Worm (Caenorhabditis elegans) whole organism, L4 larva: ENCODE data around the gene mdt-28.

Source experiments
- D1046.2 ChIP-seq: fragments of 200-800 bp; sonication (Bioruptor generic); IDR thresholded peaks from 2 replicates; pipeline ENCODE4 v1.3.6; 2022; ENCODE audit warnings: missing genetic modification characterization, missing compliant biosample characterization
- F26F4.8 ChIP-seq: fragments of 200-800 bp; sonication (Bioruptor generic); conservative IDR thresholded peaks from 2 replicates; pipeline ENCODE4 v1.3.6; 2022; ENCODE audit warnings: missing genetic modification characterization, missing compliant biosample characterization
- F44E2.7 ChIP-seq: fragments of 200-800 bp; sonication (Bioruptor generic); IDR thresholded peaks from 2 replicates; pipeline ENCODE4 v2.1.2; 2022; ENCODE audit warnings: missing genetic modification characterization, missing compliant biosample characterization
- Y48G9A.11 ChIP-seq: fragments of 200-800 bp; sonication (Bioruptor generic); IDR thresholded peaks from 2 replicates; pipeline ENCODE4 v1.3.6; 2022; ENCODE audit warnings: missing genetic modification reagents, missing genetic modification characterization, missing compliant biosample characterization
- Y75B8A.6 ChIP-seq: fragments of 200-800 bp; sonication (Bioruptor generic); IDR thresholded peaks from 2 replicates; pipeline ENCODE4 v1.3.6; 2022; ENCODE audit warnings: missing genetic modification reagents, missing genetic modification characterization, missing compliant biosample characterization
- ZK337.2 ChIP-seq: fragments of 200-800 bp; sonication (Bioruptor generic); IDR thresholded peaks from 2 replicates; pipeline ENCODE4 v1.3.6; 2022; ENCODE audit warnings: missing genetic modification reagents, missing genetic modification characterization, missing compliant biosample characterization
- aha-1 ChIP-seq: fragments of 150-350 bp; peaks from one replicate; lab custom pipeline; 2014; ENCODE audit warnings: missing biosample characterization, missing genetic modification characterization
- ama-1 ChIP-seq: fragments of 150-350 bp; optimal IDR thresholded peaks from 2 replicates; lab custom pipeline; 2014; ENCODE audit warnings: inconsistent platforms, mixed read lengths
- arid-1 ChIP-seq: fragments of 200-800 bp; sonication (Bioruptor generic); conservative IDR thresholded peaks from 2 replicates; pipeline ENCODE4 v1.3.6; 2022; ENCODE audit warnings: missing genetic modification reagents, missing genetic modification characterization, missing compliant biosample characterization
- attf-4 ChIP-seq: sonication (generic microtip); optimal IDR thresholded peaks from 3 replicates; lab custom pipeline; 2017; ENCODE audit warnings: missing biosample characterization, missing genetic modification characterization
- ceh-20 ChIP-seq: fragments of 200-800 bp; sonication (Bioruptor generic); IDR thresholded peaks from 2 replicates; pipeline ENCODE4 v1.3.6; 2022; ENCODE audit warnings: missing genetic modification reagents, missing genetic modification characterization, missing compliant biosample characterization
- ceh-44 ChIP-seq: fragments of 200-800 bp; sonication (Bioruptor generic); IDR thresholded peaks from 2 replicates; pipeline ENCODE4 v1.3.6; 2022; ENCODE audit warnings: missing genetic modification reagents, missing genetic modification characterization, missing compliant biosample characterization
- ceh-62 ChIP-seq: sonication (generic microtip); optimal IDR thresholded peaks from 2 replicates; lab custom pipeline; 2017; ENCODE audit warnings: missing biosample characterization, missing genetic modification characterization
- daf-16 ChIP-seq, 3 experiments: sonication (generic microtip); optimal IDR thresholded peaks; 2 replicates each; lab custom pipeline; 2016 to 2017; ENCODE audit warnings: missing genetic modification characterization in 3 of 3, missing genetic modification reagents in 3 of 3, mild to moderate bottlenecking in 2 of 3, missing compliant biosample characterization in 2 of 3, missing biosample characterization in 1 of 3, moderate library complexity in 1 of 3
- daf-19 ChIP-seq: fragments of 200-800 bp; sonication (Bioruptor generic); conservative IDR thresholded peaks from 2 replicates; pipeline ENCODE4 v1.3.6; 2022; ENCODE audit warnings: missing genetic modification characterization, missing compliant biosample characterization
- dmd-8 ChIP-seq: fragments of 200-800 bp; sonication (Bioruptor generic); IDR thresholded peaks from 2 replicates; pipeline ENCODE4 v1.3.6; 2022; ENCODE audit warnings: missing genetic modification characterization, missing compliant biosample characterization
- dpl-1 ChIP-seq: fragments of 150-350 bp; optimal IDR thresholded peaks from 2 replicates; lab custom pipeline; 2014; ENCODE audit warnings: missing biosample characterization, missing genetic modification reagents, missing genetic modification characterization
- egl-43 ChIP-seq: fragments of 200-800 bp; sonication (Bioruptor generic); IDR thresholded peaks from 2 replicates; pipeline ENCODE4 v1.3.6; 2022; ENCODE audit warnings: missing genetic modification reagents, missing genetic modification characterization, missing compliant biosample characterization
- hif-1 ChIP-seq, 2 experiments: sonication (generic microtip); optimal IDR thresholded peaks; 2 replicates each; lab custom pipeline; 2016 to 2017; ENCODE audit warnings: missing compliant biosample characterization in 2 of 2, missing genetic modification characterization in 2 of 2, missing genetic modification reagents in 2 of 2, missing genotype in 2 of 2, mild to moderate bottlenecking in 1 of 2
- hlh-11 ChIP-seq: fragments of 200-800 bp; sonication (Bioruptor generic); optimal IDR thresholded peaks from 2 replicates; lab custom pipeline; 2018; ENCODE audit warnings: mild to moderate bottlenecking, missing genetic modification characterization, missing compliant biosample characterization
- hlh-30 ChIP-seq: sonication (generic microtip); optimal IDR thresholded peaks from 2 replicates; lab custom pipeline; 2017; ENCODE audit warnings: antibody characterized with exemption, mild to moderate bottlenecking, missing genetic modification characterization, missing compliant biosample characterization; ENCODE audit not compliant: insufficient read depth
- jun-1 ChIP-seq: fragments of 150-350 bp; optimal IDR thresholded peaks from 2 replicates; lab custom pipeline; 2014; ENCODE audit warnings: missing biosample characterization, missing genetic modification reagents, missing genetic modification characterization
- lim-7 ChIP-seq: fragments of 200-800 bp; sonication (Bioruptor generic); IDR thresholded peaks from 2 replicates; pipeline ENCODE4 v1.3.6; 2022; ENCODE audit warnings: missing genetic modification characterization, missing compliant biosample characterization
- lin-15B ChIP-seq: fragments of 150-350 bp; sonication (generic microtip); optimal IDR thresholded peaks from 3 replicates; lab custom pipeline; 2014; ENCODE audit warnings: missing biosample characterization, missing genetic modification characterization
- lin-38 ChIP-seq: fragments of 200-800 bp; sonication (Bioruptor generic); IDR thresholded peaks from 2 replicates; pipeline ENCODE4 v1.3.6; 2022; ENCODE audit warnings: missing genetic modification reagents, missing genetic modification characterization, missing compliant biosample characterization
- lir-3 ChIP-seq: sonication (generic microtip); optimal IDR thresholded peaks from 2 replicates; lab custom pipeline; 2016; ENCODE audit warnings: mild to moderate bottlenecking, missing genetic modification characterization, missing compliant biosample characterization
- lsy-2 ChIP-seq, 2 experiments: fragments of 150-350 bp in 1 of 2; sonication (generic microtip) in 1 of 2; optimal IDR thresholded peaks; 2 replicates each; lab custom pipeline; 2014 to 2017; ENCODE audit warnings: missing biosample characterization in 2 of 2, missing genetic modification characterization in 2 of 2
- mep-1 ChIP-seq: fragments of 150-350 bp; sonication (generic microtip); optimal IDR thresholded peaks from 3 replicates; lab custom pipeline; 2014; ENCODE audit warnings: missing biosample characterization, missing genetic modification characterization
- mxl-3 ChIP-seq: fragments of 200-800 bp; sonication (Bioruptor generic); optimal IDR thresholded peaks from 2 replicates; lab custom pipeline; 2018; ENCODE audit warnings: mild to moderate bottlenecking, missing genetic modification characterization, missing compliant biosample characterization
- nhr-10 ChIP-seq: fragments of 150-350 bp; optimal IDR thresholded peaks from 2 replicates; lab custom pipeline; 2014; ENCODE audit warnings: missing biosample characterization, missing genetic modification characterization
- nhr-102 ChIP-seq: sonication (generic microtip); optimal IDR thresholded peaks from 2 replicates; lab custom pipeline; 2016; ENCODE audit warnings: mild to moderate bottlenecking, missing genetic modification characterization, moderate library complexity, missing compliant biosample characterization
- nhr-11 ChIP-seq: fragments of 150-350 bp; optimal IDR thresholded peaks from 2 replicates; lab custom pipeline; 2014; ENCODE audit warnings: missing biosample characterization, missing genetic modification characterization
- nhr-111 ChIP-seq: fragments of 200-800 bp; sonication (Bioruptor generic); optimal IDR thresholded peaks from 2 replicates; lab custom pipeline; 2018; ENCODE audit warnings: mild to moderate bottlenecking, missing genetic modification characterization, missing compliant biosample characterization
- nhr-25 ChIP-seq: sonication (generic microtip); optimal IDR thresholded peaks from 2 replicates; lab custom pipeline; 2017; ENCODE audit warnings: missing genetic modification characterization, mild to moderate bottlenecking, missing compliant biosample characterization, antibody characterized with exemption, moderate library complexity, borderline replicate concordance; ENCODE audit not compliant: insufficient read depth
- nhr-28 ChIP-seq: fragments of 150-350 bp; optimal IDR thresholded peaks from 2 replicates; lab custom pipeline; 2014; ENCODE audit warnings: missing biosample characterization, missing genetic modification characterization
- nhr-48 ChIP-seq: sonication (generic microtip); optimal IDR thresholded peaks from 2 replicates; lab custom pipeline; 2016; ENCODE audit warnings: mild to moderate bottlenecking, missing genetic modification characterization, missing compliant biosample characterization
- nhr-6 ChIP-seq: fragments of 150-350 bp; optimal IDR thresholded peaks from 2 replicates; lab custom pipeline; 2014; ENCODE audit warnings: missing biosample characterization, missing genetic modification characterization
- nhr-77 ChIP-seq: fragments of 150-350 bp; optimal IDR thresholded peaks from 2 replicates; lab custom pipeline; 2014; ENCODE audit warnings: missing biosample characterization, missing genetic modification characterization
- sdz-12 ChIP-seq: fragments of 200-800 bp; sonication (Bioruptor generic); optimal IDR thresholded peaks from 2 replicates; lab custom pipeline; 2018; ENCODE audit warnings: mild to moderate bottlenecking, missing genetic modification characterization, missing compliant biosample characterization
- skn-1 ChIP-seq: fragments of 150-350 bp; optimal IDR thresholded peaks from 2 replicates; lab custom pipeline; 2014; ENCODE audit warnings: missing biosample characterization, missing genetic modification characterization
- snpc-1.2 ChIP-seq: fragments of 200-800 bp; sonication (Bioruptor generic); IDR thresholded peaks from 2 replicates; pipeline ENCODE4 v1.3.6; 2022; ENCODE audit warnings: missing genetic modification reagents, missing genetic modification characterization, missing compliant biosample characterization
- spr-3 ChIP-seq: fragments of 200-800 bp; sonication (Bioruptor generic); optimal IDR thresholded peaks from 2 replicates; lab custom pipeline; 2018; ENCODE audit warnings: mild to moderate bottlenecking, missing genetic modification characterization, missing compliant biosample characterization
- unc-39 ChIP-seq: sonication (generic microtip); optimal IDR thresholded peaks from 2 replicates; lab custom pipeline; 2017; ENCODE audit warnings: missing biosample characterization, missing genetic modification characterization
- ztf-11 ChIP-seq: fragments of 150-350 bp; optimal IDR thresholded peaks from 2 replicates; lab custom pipeline; 2014; ENCODE audit warnings: missing biosample characterization, missing genetic modification characterization

Gene mdt-28

ce11 chrV:15577395-15577896 is 2.2 kb upstream of the mdt-28 start, which contains the start of gene atx-3:
Gene atx-3, minus strand, starts transcription at chrV:15577445.
- TF ChIP-seq Y48G9A.11 (GFP tag; lab: Robert Waterston, UW) (peak; percentile 37; the same call in 1 of the 2 replicates), hlh-30 (peak; percentile 4), ZK337.2 (no peak)

DNA sequence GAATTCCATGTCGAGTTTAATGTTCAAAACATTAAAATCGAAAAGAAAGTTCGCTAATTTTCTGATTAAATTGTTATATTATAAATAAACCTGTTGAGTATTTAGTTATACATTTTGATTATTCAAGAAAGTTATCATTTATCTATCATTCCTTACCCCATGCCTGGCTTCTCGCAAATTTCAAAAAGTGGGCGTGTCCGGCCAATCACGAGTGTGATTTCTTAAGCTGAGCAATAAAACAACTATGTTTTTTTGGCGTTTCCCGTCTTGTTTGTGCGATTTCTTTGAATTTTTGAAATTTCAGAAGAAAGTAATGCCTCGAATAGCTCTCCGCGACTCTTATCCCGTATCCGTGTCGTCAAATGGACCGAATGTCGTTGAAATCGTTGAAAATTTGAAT is 2.6 kb downstream of the mdt-28 start, which contains the start of gene fbxa-94:
Gene fbxa-94, plus strand, starts transcription at position 301 of the 400 bp plus-strand sequence.
- TF ChIP-seq mxl-3 (GFP tag; lab: Kevin White, UChicago) (no peak), lim-7 (GFP tag; lab: Robert Waterston, UW) (no peak), spr-3 (no peak), ztf-11 (no peak), nhr-11 (tag; lab: Kevin White, UChicago) (no peak), mep-1 (tag; lab: Kevin White, UChicago) (no peak), lin-38 (GFP tag; lab: Robert Waterston, UW) (no peak), nhr-111 (GFP tag; lab: Kevin White, UChicago) (no peak), D1046.2 (no peak), nhr-77 (no peak), snpc-1.2 (GFP tag; lab: Robert Waterston, UW) (no peak), dmd-8 (no peak), nhr-28 (no peak), nhr-48 (tag; lab: Kevin White, UChicago) (no peak), dpl-1 (GFP tag; lab: Kevin White, UChicago) (no peak)

DNA sequence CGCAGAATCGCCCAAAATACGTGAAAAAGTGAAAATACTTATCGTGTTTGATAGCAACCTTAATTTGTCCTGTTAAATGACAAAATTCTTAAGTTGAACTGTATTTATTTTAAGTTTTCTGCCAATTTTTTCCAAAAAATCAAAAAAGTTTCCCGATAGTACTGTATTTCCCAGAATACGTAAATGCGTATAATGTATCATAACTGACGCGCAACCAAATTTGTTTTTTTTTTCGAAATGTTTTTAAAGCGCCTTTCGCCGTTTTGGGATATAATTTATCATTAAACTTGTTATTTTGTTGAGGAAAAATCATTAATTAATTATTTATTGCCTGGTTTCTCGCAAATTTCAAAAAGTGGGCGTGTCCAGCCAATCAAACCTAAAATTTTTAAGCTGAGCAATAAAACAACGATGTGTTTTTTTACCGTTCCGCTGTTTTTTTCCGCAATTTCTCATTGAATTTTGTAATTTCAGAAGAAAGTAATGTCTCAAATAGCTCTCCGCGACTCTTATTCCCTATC is 4.1 kb downstream of the mdt-28 start, which contains the start of gene fbxa-95:
Gene fbxa-95, plus strand, starts transcription at position 471 of the 521 bp plus-strand sequence.
- TF ChIP-seq nhr-6 (no peak), sdz-12 (GFP tag; lab: Kevin White, UChicago) (no peak), lsy-2 (tag; optimal IDR thresholded peaks at IDR 0.05; lab: Kevin White, UChicago) (no peak), Y75B8A.6 (GFP tag; lab: Robert Waterston, UW) (no peak), Y48G9A.11 (GFP tag; lab: Robert Waterston, UW) (0 out of 2 replicates have a peak, but pooled peaks have one; percentile 11), aha-1 (peak; percentile 55), daf-16 (GFP tag; optimal IDR thresholded peaks at IDR 0.05; lab: Kevin White, UChicago) (no peak), daf-16 (tag; optimal IDR thresholded peaks at IDR 0.05; lab: Kevin White, UChicago) (no peak), skn-1 (tag; lab: Kevin White, UChicago) (no peak)

DNA sequence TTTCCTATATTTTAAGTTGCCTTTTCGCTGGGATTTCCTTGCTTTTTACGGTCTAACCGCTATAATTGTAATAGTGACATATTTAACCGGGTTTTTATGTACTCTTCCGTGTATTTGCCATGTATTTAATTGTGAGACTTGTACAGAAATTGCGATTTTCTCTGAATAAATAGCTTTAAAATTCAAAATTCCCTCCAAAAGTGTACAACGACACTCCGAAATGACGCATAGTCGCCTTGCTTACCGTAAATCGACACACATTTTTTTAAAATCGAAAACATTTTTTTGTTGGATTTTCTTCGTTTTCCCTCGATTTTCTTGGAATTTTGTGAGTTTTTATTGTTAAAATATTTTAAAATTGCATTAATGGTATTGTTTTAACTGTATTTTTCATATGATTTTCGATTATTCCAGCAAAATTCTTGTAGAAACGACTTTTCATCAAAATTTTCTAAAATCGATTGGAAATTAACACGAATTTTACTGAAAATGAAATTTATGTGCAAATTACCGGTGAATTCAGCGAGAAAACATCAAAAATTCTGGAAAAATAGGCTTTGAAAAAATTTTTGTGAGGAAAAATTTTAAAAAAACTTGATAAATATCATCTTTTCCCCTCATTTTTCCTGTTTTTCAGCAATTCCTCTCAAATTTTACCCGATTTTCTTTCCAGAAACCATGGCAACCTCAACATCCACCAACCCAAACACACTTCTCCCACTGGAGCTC is 5.3 kb downstream of the mdt-28 start, which contains the start of gene lsm-5:
Gene lsm-5, plus strand, starts transcription at position 679 of the 729 bp plus-strand sequence.
- no peak; the same call in 1 of the 2 replicates for TF ChIP-seq lin-38 (GFP tag; lab: Robert Waterston, UW)
- no peak for TF ChIP-seq F44E2.7
- no peak for TF ChIP-seq lir-3 (tag; lab: Kevin White, UChicago)
- TF ChIP-seq ceh-20 = no peak
- no peak for TF ChIP-seq F26F4.8 (GFP tag; lab: Robert Waterston, UW)
- no peak for TF ChIP-seq snpc-1.2 (GFP tag; lab: Robert Waterston, UW)
- peak; percentile 94 for TF ChIP-seq ama-1
- no peak for TF ChIP-seq nhr-25 (tag; lab: Kevin White, UChicago)
- TF ChIP-seq jun-1 (tag; lab: Kevin White, UChicago) = no peak
- no peak for TF ChIP-seq unc-39 (tag; lab: Kevin White, UChicago)
- no peak for TF ChIP-seq lin-15B (tag; lab: Kevin White, UChicago)
- TF ChIP-seq nhr-111 (GFP tag; lab: Kevin White, UChicago) = no peak
- TF ChIP-seq hif-1 (tag; optimal IDR thresholded peaks at IDR 0.05; lab: Kevin White, UChicago) = peak in 1 of 2 experiments; percentile 19
- no peak for TF ChIP-seq ceh-44
- TF ChIP-seq arid-1 = no peak
- no peak for TF ChIP-seq egl-43
- no peak for TF ChIP-seq daf-19 (GFP tag; lab: Robert Waterston, UW)
- no peak for TF ChIP-seq nhr-102 (tag; lab: Kevin White, UChicago)
- TF ChIP-seq nhr-77 = peak; percentile 56
- TF ChIP-seq spr-3 = no peak
- TF ChIP-seq hlh-11 (tag; lab: Kevin White, UChicago) = no peak
- TF ChIP-seq nhr-10 (tag; lab: Kevin White, UChicago) = peak; percentile 85
- TF ChIP-seq attf-4 = no peak
- TF ChIP-seq ceh-62 = no peak
